Worm (Caenorhabditis elegans) whole organism, L1 larva: ENCODE data around the gene flp-7.

ENCODE experiments used
- ceh-82 ChIP-seq, 3 experiments: fragments of 150-350 bp in 1 of 3; sonication (generic microtip) in 2 of 3; optimal IDR thresholded peaks; 2 replicates each; lab custom pipeline; 2014 to 2017; ENCODE audit warnings: missing biosample characterization in 3 of 3, missing genetic modification characterization in 3 of 3
- lin-35 ChIP-seq, 2 experiments: fragments of 150-350 bp; optimal IDR thresholded peaks; 2 replicates each; lab custom pipeline; 2014; ENCODE audit warnings: missing biosample characterization in 2 of 2, missing genetic modification characterization in 2 of 2, missing genetic modification reagents in 2 of 2

DNA sequence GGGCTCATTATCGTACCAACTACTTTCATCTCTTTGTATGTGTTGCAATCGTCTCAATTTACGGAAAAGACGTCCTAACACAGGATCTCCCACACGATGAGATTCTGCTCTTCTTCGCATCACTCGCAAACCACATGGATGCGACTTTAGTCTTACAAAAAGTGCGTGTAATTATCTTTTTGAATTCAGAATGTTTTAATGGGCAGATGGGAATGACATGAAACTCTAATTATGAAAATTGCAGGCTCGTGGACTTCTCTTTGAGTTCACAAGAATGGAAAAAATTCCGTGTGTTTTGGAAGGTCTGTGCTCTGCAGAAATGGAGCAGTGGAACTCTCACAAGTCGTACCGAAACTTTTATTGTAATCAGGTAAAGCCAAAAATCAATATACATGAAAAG lies 15.8 kb downstream of the flp-7 start:
- TF ChIP-seq lin-35 (GFP tag; optimal IDR thresholded peaks at IDR 0.05; lab: Kevin White, UChicago) (no peak), ceh-82 (tag; optimal IDR thresholded peaks at IDR 0.05; lab: Kevin White, UChicago) (no peak)
